Worm (Caenorhabditis elegans) whole organism, L2 larva: ENCODE measurements around the gene idh-1.

Experiments
- C34F6.9 ChIP-seq: fragments of 150-350 bp; optimal IDR thresholded peaks from 2 replicates; lab custom pipeline; 2014; ENCODE audit warnings: missing biosample characterization, missing genetic modification characterization
- F13H6.1 ChIP-seq: sonication (generic microtip); optimal IDR thresholded peaks from 2 replicates; lab custom pipeline; 2016; ENCODE audit warnings: missing genetic modification characterization, missing compliant biosample characterization
- ceh-16 ChIP-seq: fragments of 150-350 bp; optimal IDR thresholded peaks from 2 replicates; lab custom pipeline; 2014; ENCODE audit warnings: missing biosample characterization, missing genetic modification characterization
- fos-1 ChIP-seq: fragments of 150-350 bp; optimal IDR thresholded peaks from 2 replicates; lab custom pipeline; 2014; ENCODE audit warnings: missing biosample characterization, missing genetic modification characterization
- lin-39 ChIP-seq: fragments of 150-350 bp; optimal IDR thresholded peaks from 2 replicates; lab custom pipeline; 2014; ENCODE audit warnings: missing biosample characterization, missing genetic modification reagents, missing genetic modification characterization
- lsy-2 ChIP-seq, 2 experiments: fragments of 150-350 bp in 1 of 2; sonication (generic microtip) in 1 of 2; optimal IDR thresholded peaks; 2 replicates each; lab custom pipeline; 2014 to 2017; ENCODE audit warnings: missing biosample characterization in 2 of 2, missing genetic modification characterization in 2 of 2
- mbf-1 ChIP-seq: sonication (generic microtip); optimal IDR thresholded peaks from 2 replicates; lab custom pipeline; 2017; ENCODE audit warnings: missing biosample characterization, missing genetic modification characterization
- mdl-1 ChIP-seq, 2 experiments: fragments of 150-350 bp in 1 of 2; sonication (generic microtip) in 1 of 2; optimal IDR thresholded peaks; 2 replicates each; lab custom pipeline; 2017; ENCODE audit warnings: missing biosample characterization in 2 of 2, missing genetic modification characterization in 2 of 2
- nhr-11 ChIP-seq: fragments of 150-350 bp; optimal IDR thresholded peaks from 2 replicates; lab custom pipeline; 2014; ENCODE audit warnings: missing biosample characterization, missing genetic modification characterization
- nhr-23 ChIP-seq: fragments of 150-350 bp; optimal IDR thresholded peaks from 2 replicates; lab custom pipeline; 2014; ENCODE audit warnings: missing biosample characterization, missing genetic modification reagents, missing genetic modification characterization
- snpc-4 ChIP-seq: fragments of 150-350 bp; optimal IDR thresholded peaks from 2 replicates; lab custom pipeline; 2014; ENCODE audit warnings: missing biosample characterization, missing genetic modification characterization
- unc-55 ChIP-seq: fragments of 150-350 bp; sonication (generic microtip); optimal IDR thresholded peaks from 3 replicates; lab custom pipeline; 2014; ENCODE audit warnings: missing biosample characterization, missing genetic modification reagents, missing genetic modification characterization
- unc-62 ChIP-seq: fragments of 150-350 bp; optimal IDR thresholded peaks from 2 replicates; lab custom pipeline; 2014; ENCODE audit warnings: missing biosample characterization, missing genetic modification reagents, missing genetic modification characterization
- zag-1 ChIP-seq: fragments of 150-350 bp; optimal IDR thresholded peaks from 2 replicates; lab custom pipeline; 2014; ENCODE audit warnings: missing biosample characterization, missing genetic modification characterization
- ztf-11 ChIP-seq: sonication (generic microtip); optimal IDR thresholded peaks from 2 replicates; lab custom pipeline; 2017; ENCODE audit warnings: missing biosample characterization, missing genetic modification characterization

idh-1 gene

DNA sequence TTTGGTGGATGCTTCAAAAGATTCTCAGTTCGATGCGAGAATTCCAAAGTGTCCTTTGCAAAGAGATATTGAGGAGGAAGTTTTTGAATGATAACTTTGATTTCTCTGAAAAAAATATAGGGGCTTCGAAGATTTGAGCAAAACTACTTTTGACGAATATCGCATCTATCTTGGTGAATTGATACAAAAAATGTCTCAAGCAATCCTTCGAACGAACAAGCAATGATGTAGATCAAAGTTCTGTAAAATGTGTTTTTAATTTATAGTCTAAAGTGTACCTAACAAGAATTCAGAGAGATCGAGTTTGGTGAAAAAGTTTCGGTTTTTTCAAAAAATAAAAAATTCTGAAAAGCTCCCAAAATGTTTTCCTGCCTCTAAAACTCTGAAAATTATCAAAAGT is 43.6 kb downstream of the idh-1 start, which contains the start of gene F56D5.3:
F56D5.3 (plus strand) TSS at position 301 of the 400 bp plus-strand sequence.
- no peak for TF ChIP-seq mdl-1 (tag; optimal IDR thresholded peaks at IDR 0.05; lab: Kevin White, UChicago)
- no peak for TF ChIP-seq fos-1
- TF ChIP-seq zag-1 (tag; lab: Kevin White, UChicago): no peak
- TF ChIP-seq lsy-2 (tag; optimal IDR thresholded peaks at IDR 0.05; lab: Kevin White, UChicago): no peak
- no peak for TF ChIP-seq unc-62 (GFP tag; lab: Kevin White, UChicago)
- TF ChIP-seq F13H6.1 (tag; lab: Kevin White, UChicago): no peak
- TF ChIP-seq lin-39: no peak
- TF ChIP-seq mbf-1: no peak
- TF ChIP-seq unc-55: no peak
- no peak for TF ChIP-seq snpc-4 (tag; lab: Kevin White, UChicago)
- TF ChIP-seq ztf-11 (tag; lab: Kevin White, UChicago): no peak
- TF ChIP-seq C34F6.9 (tag; lab: Kevin White, UChicago): no peak

DNA sequence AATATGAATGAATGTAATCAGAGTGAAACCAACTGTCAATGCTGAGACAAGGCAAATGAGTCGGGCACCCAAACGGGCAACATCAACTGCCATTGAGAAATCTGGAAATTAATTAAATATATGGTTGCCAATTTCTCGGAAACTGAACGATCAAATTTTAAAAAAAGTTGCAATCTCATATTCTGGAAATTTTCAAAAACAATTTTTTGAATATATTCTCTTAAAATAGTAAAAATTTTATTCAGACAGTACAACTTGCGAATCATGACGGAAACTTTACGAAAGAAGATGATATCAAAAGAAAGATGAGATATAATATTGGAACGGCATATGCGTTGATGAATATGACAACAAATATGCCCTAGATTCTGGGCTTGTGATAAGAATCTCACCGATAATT is 44.8 kb downstream of the idh-1 start, which contains the start of gene col-121:
col-121 (minus strand) TSS at position 101 of the 400 bp plus-strand sequence.
- TF ChIP-seq nhr-11 (no peak), lin-39 (no peak), nhr-23 (tag; lab: Kevin White, UChicago) (no peak), ceh-16 (tag; lab: Kevin White, UChicago) (no peak)
